Worm (Caenorhabditis elegans) whole organism, L3 larva: ENCODE results near the gene F59A6.12.

Source experiments
- R02D3.7 ChIP-seq: fragments of 150-350 bp; optimal IDR thresholded peaks from 2 replicates; lab custom pipeline; 2014; ENCODE audit warnings: missing biosample characterization, missing genetic modification characterization
- ZK546.5 ChIP-seq: sonication (generic microtip); optimal IDR thresholded peaks from 2 replicates; lab custom pipeline; 2017; ENCODE audit warnings: missing biosample characterization, missing genetic modification characterization
- aly-2 ChIP-seq: fragments of 150-350 bp; optimal IDR thresholded peaks from 2 replicates; lab custom pipeline; 2014; ENCODE audit warnings: missing biosample characterization, missing genetic modification characterization
- ama-1 ChIP-seq: fragments of 150-350 bp; optimal IDR thresholded peaks from 2 replicates; lab custom pipeline; 2018
- ceh-9 ChIP-seq: sonication (generic microtip); optimal IDR thresholded peaks from 2 replicates; lab custom pipeline; 2018; ENCODE audit warnings: missing biosample characterization, missing genetic modification characterization
- daf-12 ChIP-seq: fragments of 150-350 bp; optimal IDR thresholded peaks from 2 replicates; lab custom pipeline; 2014; ENCODE audit warnings: missing biosample characterization, missing genetic modification reagents, missing genetic modification characterization
- egl-27 ChIP-seq: sonication (generic microtip); optimal IDR thresholded peaks from 4 replicates; lab custom pipeline; 2017; ENCODE audit warnings: missing biosample characterization, missing genetic modification reagents, missing genetic modification characterization
- egl-5 ChIP-seq: fragments of 150-350 bp; optimal IDR thresholded peaks from 2 replicates; lab custom pipeline; 2017; ENCODE audit warnings: missing biosample characterization, missing genetic modification reagents, missing genetic modification characterization, inconsistent platforms
- elt-1 ChIP-seq: fragments of 150-350 bp; optimal IDR thresholded peaks from 2 replicates; lab custom pipeline; 2014; ENCODE audit warnings: missing biosample characterization, missing genetic modification characterization
- elt-2 ChIP-seq: sonication (generic microtip); optimal IDR thresholded peaks from 2 replicates; lab custom pipeline; 2016; ENCODE audit warnings: missing genetic modification reagents, mild to moderate bottlenecking, missing genetic modification characterization, missing compliant biosample characterization
- elt-3 ChIP-seq, 3 experiments: fragments of 150-350 bp in 1 of 3; sonication (generic microtip) in 2 of 3; optimal IDR thresholded peaks; 2 replicates in 2 of 3; 4 replicates in 1 of 3; lab custom pipeline; 2014 to 2017; ENCODE audit warnings: missing biosample characterization in 3 of 3, missing genetic modification characterization in 3 of 3
- eor-1 ChIP-seq, 2 experiments: fragments of 150-350 bp; optimal IDR thresholded peaks; 2 replicates each; lab custom pipeline; 2014 to 2018; ENCODE audit warnings: missing biosample characterization in 2 of 2, missing genetic modification characterization in 2 of 2
- fkh-10 ChIP-seq: sonication (generic microtip); optimal IDR thresholded peaks from 2 replicates; lab custom pipeline; 2017; ENCODE audit warnings: missing biosample characterization, missing genetic modification reagents, missing genetic modification characterization
- fkh-2 ChIP-seq: fragments of 150-350 bp; optimal IDR thresholded peaks from 2 replicates; lab custom pipeline; 2014; ENCODE audit warnings: missing biosample characterization, missing genetic modification reagents, missing genetic modification characterization
- fos-1 ChIP-seq: fragments of 150-350 bp; optimal IDR thresholded peaks from 2 replicates; lab custom pipeline; 2014; ENCODE audit warnings: missing biosample characterization, missing genetic modification characterization
- hmg-11 ChIP-seq: sonication (generic microtip); optimal IDR thresholded peaks from 2 replicates; lab custom pipeline; 2016; ENCODE audit warnings: missing genetic modification characterization, missing compliant biosample characterization
- lin-15B ChIP-seq: fragments of 150-350 bp; optimal IDR thresholded peaks from 2 replicates; lab custom pipeline; 2014; ENCODE audit warnings: missing biosample characterization, missing genetic modification characterization
- lin-39 ChIP-seq: fragments of 150-350 bp; optimal IDR thresholded peaks from 2 replicates; lab custom pipeline; 2018; ENCODE audit warnings: missing biosample characterization, missing genetic modification reagents, missing genetic modification characterization
- mdl-1 ChIP-seq: fragments of 150-350 bp; optimal IDR thresholded peaks from 2 replicates; lab custom pipeline; 2014; ENCODE audit warnings: missing biosample characterization, missing genetic modification characterization
- nfya-1 ChIP-seq: sonication (generic microtip); optimal IDR thresholded peaks from 2 replicates; lab custom pipeline; 2017; ENCODE audit warnings: missing genetic modification characterization, mild to moderate bottlenecking, missing compliant biosample characterization, antibody characterized with exemption, moderate library complexity; ENCODE audit not compliant: insufficient read depth
- nhr-11 ChIP-seq: fragments of 150-350 bp; optimal IDR thresholded peaks from 2 replicates; lab custom pipeline; 2014; ENCODE audit warnings: missing biosample characterization, missing genetic modification characterization
- nhr-237 ChIP-seq: fragments of 150-350 bp; optimal IDR thresholded peaks from 2 replicates; lab custom pipeline; 2014; ENCODE audit warnings: missing biosample characterization, missing genetic modification characterization
- nhr-25 ChIP-seq: sonication (generic microtip); optimal IDR thresholded peaks from 2 replicates; lab custom pipeline; 2017; ENCODE audit warnings: missing biosample characterization, missing genetic modification characterization
- nhr-28 ChIP-seq: fragments of 150-350 bp; optimal IDR thresholded peaks from 2 replicates; lab custom pipeline; 2014; ENCODE audit warnings: missing biosample characterization, missing genetic modification characterization
- nhr-43 ChIP-seq: sonication (generic microtip); optimal IDR thresholded peaks from 2 replicates; lab custom pipeline; 2016; ENCODE audit warnings: mild to moderate bottlenecking, missing genetic modification characterization, missing compliant biosample characterization; ENCODE audit not compliant: poor library complexity, severe bottlenecking
- nhr-67 ChIP-seq: fragments of 150-350 bp; optimal IDR thresholded peaks from 2 replicates; lab custom pipeline; 2014; ENCODE audit warnings: missing biosample characterization, missing genetic modification characterization
- nhr-76 ChIP-seq: fragments of 150-350 bp; sonication (generic microtip); optimal IDR thresholded peaks from 5 replicates; lab custom pipeline; 2014; ENCODE audit warnings: missing biosample characterization, missing genetic modification characterization
- nhr-77 ChIP-seq: fragments of 150-350 bp; optimal IDR thresholded peaks from 2 replicates; lab custom pipeline; 2014; ENCODE audit warnings: missing biosample characterization, missing genetic modification characterization
- pha-4 ChIP-seq: fragments of 150-350 bp; optimal IDR thresholded peaks from 2 replicates; lab custom pipeline; 2014; ENCODE audit warnings: missing biosample characterization, missing genetic modification reagents, missing genetic modification characterization
- sea-2 ChIP-seq: fragments of 150-350 bp; sonication (generic microtip); optimal IDR thresholded peaks from 4 replicates; lab custom pipeline; 2014; ENCODE audit warnings: missing biosample characterization, missing genetic modification reagents, missing genetic modification characterization
- skn-1 ChIP-seq: fragments of 150-350 bp; optimal IDR thresholded peaks from 2 replicates; lab custom pipeline; 2014; ENCODE audit warnings: missing biosample characterization, missing genetic modification characterization
- unc-39 ChIP-seq: sonication (generic microtip); optimal IDR thresholded peaks from 4 replicates; lab custom pipeline; 2017; ENCODE audit warnings: missing biosample characterization, missing genetic modification characterization
- unc-62 ChIP-seq: fragments of 150-350 bp; sonication (generic microtip); optimal IDR thresholded peaks from 4 replicates; lab custom pipeline; 2014; ENCODE audit warnings: missing biosample characterization, missing genetic modification reagents, missing genetic modification characterization
- zag-1 ChIP-seq: fragments of 150-350 bp; optimal IDR thresholded peaks from 2 replicates; lab custom pipeline; 2014; ENCODE audit warnings: missing biosample characterization, missing genetic modification characterization
- ztf-11 ChIP-seq: fragments of 150-350 bp; optimal IDR thresholded peaks from 2 replicates; lab custom pipeline; 2014; ENCODE audit warnings: missing biosample characterization, missing genetic modification characterization
- ztf-4 ChIP-seq: fragments of 150-350 bp; optimal IDR thresholded peaks from 2 replicates; lab custom pipeline; 2014; ENCODE audit warnings: missing biosample characterization, missing genetic modification characterization

Gene F59A6.12

DNA sequence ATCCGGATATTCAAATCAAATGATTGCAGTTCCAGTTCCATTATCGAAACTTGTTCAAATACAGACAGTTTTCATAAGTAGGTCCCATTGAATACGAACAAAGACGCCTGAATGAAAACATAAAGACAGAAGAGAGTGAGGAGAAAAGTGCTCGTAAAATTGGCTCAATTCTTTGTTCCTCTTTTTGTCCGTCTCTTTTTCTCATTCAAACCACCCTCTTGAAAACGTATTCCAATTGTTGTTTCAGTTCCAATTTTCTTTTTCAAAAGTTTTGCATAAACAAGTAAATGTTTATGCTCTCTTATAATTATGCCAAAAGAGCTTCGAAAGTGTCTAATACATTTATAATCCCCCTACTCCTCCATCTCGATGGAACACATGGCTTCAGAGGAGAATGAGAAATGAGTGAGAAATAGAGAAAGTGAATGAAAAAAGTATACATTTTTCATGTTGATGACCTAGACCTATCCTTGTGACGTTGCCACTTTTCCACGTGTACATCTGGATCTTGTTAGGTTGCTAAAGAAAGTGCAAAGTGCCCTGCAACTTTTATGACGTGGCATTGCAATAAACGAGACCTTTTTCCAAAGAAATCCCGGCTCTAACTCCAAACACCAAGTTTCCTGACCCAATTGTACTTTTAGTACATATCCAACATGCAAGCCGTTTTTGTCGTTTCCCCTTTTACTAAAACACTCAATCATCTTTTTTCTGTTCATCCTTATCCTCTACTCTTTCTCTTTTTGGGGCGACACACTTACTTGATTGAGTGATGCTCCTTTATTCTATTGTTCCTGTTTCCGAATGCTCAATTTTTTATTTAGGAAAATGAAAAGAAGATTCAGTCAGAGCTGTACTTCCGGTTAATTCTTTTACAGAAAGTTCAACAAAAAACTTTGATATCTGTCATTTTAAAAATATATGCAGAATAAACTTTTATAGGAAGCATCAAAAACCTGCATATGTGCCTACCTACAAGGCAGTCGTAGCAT lies 34.6 kb upstream of the F59A6.12 start:
- TF ChIP-seq nfya-1 (tag; lab: Kevin White, UChicago) (peak; percentile 4), fkh-2 (tag; lab: Kevin White, UChicago) (peak; percentile 84), unc-62 (GFP tag; lab: Kevin White, UChicago) (peak; percentile 3), fkh-10 (GFP tag; lab: Kevin White, UChicago) (peak; percentile 90), nhr-11 (tag; lab: Kevin White, UChicago) (no peak), egl-5 (tag; lab: Kevin White, UChicago) (peak; percentile 3), zag-1 (tag; lab: Kevin White, UChicago) (no peak), elt-2 (tag; lab: Kevin White, UChicago) (no peak), hmg-11 (tag; lab: Kevin White, UChicago) (peak; percentile 9)
- TF ChIP-seq, all 47 proteins: peak for 6

ce11 chrII:5042381-5042930 lies 30.6 kb upstream of the F59A6.12 start:
- TF ChIP-seq elt-1 (tag; lab: Kevin White, UChicago) = no peak
- no peak for TF ChIP-seq egl-27 (tag; lab: Kevin White, UChicago)
- TF ChIP-seq nhr-11 (tag; lab: Kevin White, UChicago) = no peak
- no peak for TF ChIP-seq unc-39 (tag; lab: Kevin White, UChicago)
- no peak for TF ChIP-seq eor-1 (tag; optimal IDR thresholded peaks at IDR 0.05; lab: Kevin White, UChicago)
- no peak for TF ChIP-seq ztf-11
- no peak for TF ChIP-seq ztf-4 (tag; lab: Kevin White, UChicago)
- no peak for TF ChIP-seq daf-12 (tag; lab: Kevin White, UChicago)
- no peak for TF ChIP-seq egl-5 (tag; lab: Kevin White, UChicago)
- no peak for TF ChIP-seq nhr-43 (tag; lab: Kevin White, UChicago)
- no peak for TF ChIP-seq nhr-76 (tag; lab: Kevin White, UChicago)
- TF ChIP-seq elt-2 (tag; lab: Kevin White, UChicago) = no peak
- TF ChIP-seq ceh-9 (tag; lab: Kevin White, UChicago) = no peak
- no peak for TF ChIP-seq sea-2
- no peak for TF ChIP-seq nhr-25 (tag; lab: Kevin White, UChicago)
- TF ChIP-seq hmg-11 (tag; lab: Kevin White, UChicago) = peak; percentile 55
- TF ChIP-seq lin-39 (tag; lab: Kevin White, UChicago) = peak; percentile 23
- TF ChIP-seq nhr-77 (tag; lab: Kevin White, UChicago) = no peak
- no peak for TF ChIP-seq nhr-28 (tag; lab: Kevin White, UChicago)
- TF ChIP-seq skn-1 (tag; lab: Kevin White, UChicago) = no peak
- peak; percentile 23 for TF ChIP-seq lin-15B (tag; lab: Kevin White, UChicago)
- no peak for TF ChIP-seq mdl-1 (tag; lab: Kevin White, UChicago)
- TF ChIP-seq elt-3 (tag; optimal IDR thresholded peaks at IDR 0.05; lab: Kevin White, UChicago) = no peak
- no peak for TF ChIP-seq ama-1
- TF ChIP-seq nfya-1 (tag; lab: Kevin White, UChicago) = peak; percentile 52
- no peak for TF ChIP-seq fos-1 (tag; lab: Kevin White, UChicago)
- TF ChIP-seq R02D3.7 (tag; lab: Kevin White, UChicago) = no peak
- TF ChIP-seq aly-2 (tag; lab: Kevin White, UChicago) = no peak
- no peak for TF ChIP-seq nhr-237 (tag; lab: Kevin White, UChicago)
- TF ChIP-seq fkh-10 (GFP tag; lab: Kevin White, UChicago) = no peak
- no peak for TF ChIP-seq ZK546.5 (tag; lab: Kevin White, UChicago)
- TF ChIP-seq fkh-2 (tag; lab: Kevin White, UChicago) = no peak
- TF ChIP-seq nhr-67 (tag; lab: Kevin White, UChicago) = no peak

- TF ChIP-seq sea-2 (no peak), pha-4 (tag; lab: Kevin White, UChicago) (peak; percentile 5), lin-39 (tag; lab: Kevin White, UChicago) (no peak)
These were observed 28.8 kb upstream of the F59A6.12 start, which contains the start of gene F33G12.7 for ce11 chrII:5040631-5041156. F33G12.7 (minus strand) TSS chrII:5040681.
